Fruit fly (Drosophila melanogaster) whole organism, embryonic: ENCODE results near the gene Or65a.
A peak's percentile ranks its signal among the peaks of the same experiment; 100 is the strongest.

Experiments
- Adf1 ChIP-seq: fragments of 200-800 bp; sonication (Bioruptor generic); IDR thresholded peaks from 2 replicates; pipeline ENCODE4 v1.3.6; 2022; ENCODE audit warnings: missing biosample characterization, missing genetic modification characterization
- Bgb ChIP-seq: fragments of 200-800 bp; sonication (Bioruptor generic); IDR thresholded peaks from 2 replicates; pipeline ENCODE4 v1.3.6; 2022; ENCODE audit warnings: missing biosample characterization, missing genetic modification characterization; ENCODE audit not compliant: partially characterized antibody
- CG10274 ChIP-seq: fragments of 200-800 bp; sonication (Bioruptor generic); optimal IDR thresholded peaks from 3 replicates; lab custom pipeline; 2017; ENCODE audit warnings: missing biosample characterization, mild to moderate bottlenecking, missing genetic modification characterization
- CG11504 ChIP-seq: fragments of 200-800 bp; sonication (Bioruptor generic); optimal IDR thresholded peaks from 3 replicates; lab custom pipeline; 2019; ENCODE audit warnings: missing biosample characterization, mild to moderate bottlenecking, missing genetic modification characterization, moderate library complexity
- CG12769 ChIP-seq: fragments of 200-800 bp; sonication (Bioruptor generic); optimal IDR thresholded peaks from 2 replicates; lab custom pipeline; 2019; ENCODE audit warnings: missing biosample characterization, mild to moderate bottlenecking, missing genetic modification characterization, moderate library complexity
- CG13287 ChIP-seq: fragments of 200-800 bp; sonication (Bioruptor generic); IDR thresholded peaks from 2 replicates; pipeline ENCODE4 v1.3.6; 2022; ENCODE audit warnings: missing biosample characterization, missing genetic modification characterization; ENCODE audit not compliant: partially characterized antibody
- CG13296 ChIP-seq: fragments of 200-800 bp; sonication (Bioruptor generic); optimal IDR thresholded peaks from 3 replicates; lab custom pipeline; 2018; ENCODE audit warnings: missing biosample characterization, mild to moderate bottlenecking, missing genetic modification characterization
- CG2202 ChIP-seq: fragments of 200-800 bp; sonication (Bioruptor generic); optimal IDR thresholded peaks from 2 replicates; lab custom pipeline; 2018; ENCODE audit warnings: missing biosample characterization, mild to moderate bottlenecking, missing genetic modification characterization
- CG2712 ChIP-seq: fragments of 200-800 bp; optimal IDR thresholded peaks from 3 replicates; lab custom pipeline; 2019; ENCODE audit warnings: missing biosample characterization, mild to moderate bottlenecking, missing genetic modification characterization, moderate library complexity
- CG31388 ChIP-seq: fragments of 200-800 bp; sonication (Bioruptor generic); optimal IDR thresholded peaks from 2 replicates; lab custom pipeline; 2016; ENCODE audit warnings: missing biosample characterization, missing genetic modification characterization
- CG3281 ChIP-seq: fragments of 200-800 bp; sonication (Bioruptor generic); optimal IDR thresholded peaks from 3 replicates; lab custom pipeline; 2017; ENCODE audit warnings: missing biosample characterization, mild to moderate bottlenecking, missing genetic modification characterization
- CG3847 ChIP-seq: fragments of 200-800 bp; sonication (Bioruptor generic); IDR thresholded peaks from 2 replicates; pipeline ENCODE4 v1.3.6; 2022; ENCODE audit warnings: missing biosample characterization, missing genetic modification characterization
- CG6791 ChIP-seq: fragments of 200-800 bp; sonication (Bioruptor generic); IDR thresholded peaks from 3 replicates; pipeline ENCODE4 v1.3.6; 2022; ENCODE audit warnings: missing biosample characterization, missing genetic modification characterization; ENCODE audit not compliant: partially characterized antibody
- CG6854 ChIP-seq: fragments of 200-800 bp; sonication (Bioruptor generic); optimal IDR thresholded peaks from 3 replicates; lab custom pipeline; 2017; ENCODE audit warnings: missing biosample characterization, mild to moderate bottlenecking, missing genetic modification characterization
- CG7357 ChIP-seq: fragments of 200-800 bp; sonication (Bioruptor generic); IDR thresholded peaks from 3 replicates; pipeline ENCODE4 v1.3.6; 2022; ENCODE audit warnings: missing biosample characterization, missing genetic modification characterization
- D ChIP-seq, 2 experiments: fragments of 200-800 bp in 1 of 2; fragments of >200 bp in 1 of 2; sonication (Bioruptor generic) in 1 of 2; optimal IDR thresholded peaks; 2 replicates in 1 of 2; 3 replicates in 1 of 2; lab custom pipeline; 2017; ENCODE audit warnings: mild to moderate bottlenecking in 1 of 2, missing biosample characterization in 1 of 2, missing genetic modification characterization in 1 of 2, missing genetic modification reagents in 1 of 2
- Deaf1 ChIP-seq: fragments of 200-800 bp; optimal IDR thresholded peaks from 3 replicates; lab custom pipeline; 2019; ENCODE audit warnings: missing biosample characterization, mild to moderate bottlenecking, missing genetic modification characterization, moderate library complexity
- Dll ChIP-seq: fragments of 200-800 bp; sonication (Bioruptor generic); IDR thresholded peaks from 4 replicates; pipeline ENCODE4 v1.3.6; 2022; ENCODE audit warnings: missing biosample characterization, missing genetic modification characterization; ENCODE audit not compliant: partially characterized antibody
- HLH4C ChIP-seq: fragments of 200-800 bp; sonication (Bioruptor generic); IDR thresholded peaks from 3 replicates; pipeline ENCODE4 v1.3.6; 2022; ENCODE audit warnings: missing biosample characterization, missing genetic modification characterization; ENCODE audit not compliant: partially characterized antibody
- Jarid2 ChIP-seq: fragments of 200-800 bp; sonication (Bioruptor generic); optimal IDR thresholded peaks from 3 replicates; lab custom pipeline; 2017; ENCODE audit warnings: mild to moderate bottlenecking, missing biosample characterization, missing genetic modification reagents, missing genetic modification characterization
- Med ChIP-seq: fragments of 200-800 bp; sonication (Bioruptor generic); peaks from one replicate; lab custom pipeline; 2016; ENCODE audit warnings: missing biosample characterization, missing genetic modification characterization, mild to moderate bottlenecking, inconsistent platforms, moderate library complexity
- PHDP ChIP-seq: fragments of 200-800 bp; sonication (Bioruptor generic); optimal IDR thresholded peaks from 3 replicates; lab custom pipeline; 2018; ENCODE audit warnings: missing biosample characterization, mild to moderate bottlenecking, missing genetic modification characterization, moderate library complexity
- Scr ChIP-seq: fragments of 200-800 bp; sonication (Bioruptor generic); IDR thresholded peaks from 2 replicates; pipeline ENCODE4 v1.3.6; 2022; ENCODE audit warnings: missing biosample characterization, missing genetic modification characterization; ENCODE audit not compliant: partially characterized antibody
- ab ChIP-seq: fragments of 200-800 bp; sonication (Bioruptor generic); optimal IDR thresholded peaks from 2 replicates; lab custom pipeline; 2016; ENCODE audit warnings: missing biosample characterization, missing genetic modification characterization
- amos ChIP-seq: fragments of 200-800 bp; sonication (Bioruptor generic); IDR thresholded peaks from 2 replicates; pipeline ENCODE4 v1.3.6; 2022; ENCODE audit warnings: missing biosample characterization, missing genetic modification characterization; ENCODE audit not compliant: partially characterized antibody
- ase ChIP-seq: fragments of 200-800 bp; sonication (Bioruptor generic); IDR thresholded peaks from 3 replicates; pipeline ENCODE4 v1.3.6; 2022; ENCODE audit warnings: missing biosample characterization, missing genetic modification characterization
- bigmax ChIP-seq: fragments of 200-800 bp; sonication (Bioruptor generic); optimal IDR thresholded peaks from 2 replicates; lab custom pipeline; 2018; ENCODE audit warnings: missing biosample characterization, mild to moderate bottlenecking, missing genetic modification characterization
- cg ChIP-seq: fragments of 200-800 bp; sonication (Bioruptor generic); optimal IDR thresholded peaks from 3 replicates; lab custom pipeline; 2019; ENCODE audit warnings: missing biosample characterization, mild to moderate bottlenecking, missing genetic modification characterization, moderate library complexity
- chinmo ChIP-seq: fragments of 200-800 bp; sonication (Bioruptor generic); IDR thresholded peaks from 4 replicates; pipeline ENCODE4 v1.3.6; 2022; ENCODE audit warnings: missing biosample characterization, missing genetic modification characterization; ENCODE audit not compliant: partially characterized antibody
- chm ChIP-seq: fragments of 200-800 bp; sonication (Bioruptor generic); IDR thresholded peaks from 2 replicates; pipeline ENCODE4 v1.3.6; 2022; ENCODE audit warnings: missing biosample characterization, missing genetic modification characterization
- crol ChIP-seq: fragments of 200-800 bp; sonication (Bioruptor generic); IDR thresholded peaks from 2 replicates; pipeline ENCODE4 v1.3.6; 2022; ENCODE audit warnings: missing biosample characterization, missing genetic modification characterization
- dan ChIP-seq: fragments of 200-800 bp; sonication (Bioruptor generic); IDR thresholded peaks from 2 replicates; pipeline ENCODE4 v1.3.6; 2022; ENCODE audit warnings: missing biosample characterization, missing genetic modification characterization
- gce ChIP-seq: fragments of 200-800 bp; sonication (Bioruptor generic); IDR thresholded peaks from 3 replicates; pipeline ENCODE4 v1.3.6; 2022; ENCODE audit warnings: missing biosample characterization, missing genetic modification characterization
- lov ChIP-seq, 2 experiments: fragments of 200-800 bp in 1 of 2; fragments of >200 bp in 1 of 2; sonication (Bioruptor generic) in 1 of 2; IDR thresholded peaks in 1 of 2; optimal IDR thresholded peaks in 1 of 2; 2 replicates in 1 of 2; 3 replicates in 1 of 2; pipeline versions ENCODE4 v1.3.6 to Lab custom; 2017 to 2022; ENCODE audit warnings: missing biosample characterization in 1 of 2, missing genetic modification characterization in 1 of 2
- nau ChIP-seq: fragments of 200-800 bp; sonication (Bioruptor generic); optimal IDR thresholded peaks from 3 replicates; lab custom pipeline; 2017; ENCODE audit warnings: missing biosample characterization, mild to moderate bottlenecking, missing genetic modification characterization, missing genetic modification reagents
- nmo ChIP-seq: fragments of 200-800 bp; sonication (Bioruptor generic); optimal IDR thresholded peaks from 2 replicates; lab custom pipeline; 2018; ENCODE audit warnings: missing biosample characterization, mild to moderate bottlenecking, missing genetic modification characterization, moderate library complexity
- org-1 ChIP-seq: fragments of 200-800 bp; sonication (Bioruptor generic); optimal IDR thresholded peaks from 2 replicates; lab custom pipeline; 2017; ENCODE audit warnings: missing biosample characterization, missing genetic modification characterization
- phol ChIP-seq: fragments of 200-800 bp; sonication (Bioruptor generic); optimal IDR thresholded peaks from 3 replicates; lab custom pipeline; 2018; ENCODE audit warnings: missing biosample characterization, mild to moderate bottlenecking, missing genetic modification characterization, moderate library complexity
- shn ChIP-seq: fragments of 200-800 bp; sonication (Bioruptor generic); optimal IDR thresholded peaks from 3 replicates; lab custom pipeline; 2016; ENCODE audit warnings: missing biosample characterization, missing genetic modification characterization
- sqz ChIP-seq: fragments of 200-800 bp; sonication (Bioruptor generic); optimal IDR thresholded peaks from 3 replicates; lab custom pipeline; 2018; ENCODE audit warnings: missing biosample characterization, mild to moderate bottlenecking, missing genetic modification characterization
- stc ChIP-seq: fragments of 200-800 bp; sonication (Bioruptor generic); IDR thresholded peaks from 2 replicates; pipeline ENCODE4 v1.3.6; 2022; ENCODE audit warnings: missing biosample characterization, missing genetic modification characterization
- stwl ChIP-seq: fragments of 200-800 bp; sonication (Bioruptor generic); optimal IDR thresholded peaks from 3 replicates; lab custom pipeline; 2018; ENCODE audit warnings: missing biosample characterization, mild to moderate bottlenecking, missing genetic modification characterization, moderate library complexity
- tin ChIP-seq: fragments of 200-800 bp; sonication (Bioruptor generic); optimal IDR thresholded peaks from 3 replicates; lab custom pipeline; 2016; ENCODE audit warnings: missing biosample characterization, missing genetic modification characterization
- unpg ChIP-seq: fragments of 200-800 bp; sonication (Bioruptor generic); optimal IDR thresholded peaks from 3 replicates; lab custom pipeline; 2018; ENCODE audit warnings: missing biosample characterization, mild to moderate bottlenecking, missing genetic modification characterization, moderate library complexity
- wek ChIP-seq: fragments of 200-800 bp; sonication (Bioruptor generic); optimal IDR thresholded peaks from 3 replicates; lab custom pipeline; 2018; ENCODE audit warnings: missing biosample characterization, mild to moderate bottlenecking, missing genetic modification characterization, moderate library complexity
- zen2 ChIP-seq: fragments of 200-800 bp; sonication (Bioruptor generic); IDR thresholded peaks from 3 replicates; pipeline ENCODE4 v1.3.6; 2022; ENCODE audit warnings: missing biosample characterization, missing genetic modification characterization; ENCODE audit not compliant: partially characterized antibody
- zf30C ChIP-seq: fragments of 200-800 bp; sonication (Bioruptor generic); optimal IDR thresholded peaks from 3 replicates; lab custom pipeline; 2018; ENCODE audit warnings: missing biosample characterization, mild to moderate bottlenecking, missing genetic modification characterization
- zfh1 ChIP-seq: fragments of 200-800 bp; sonication (Bioruptor generic); IDR thresholded peaks from 3 replicates; pipeline ENCODE4 v1.3.6; 2022; ENCODE audit warnings: missing biosample characterization, missing genetic modification characterization

Or65a gene

DNA sequence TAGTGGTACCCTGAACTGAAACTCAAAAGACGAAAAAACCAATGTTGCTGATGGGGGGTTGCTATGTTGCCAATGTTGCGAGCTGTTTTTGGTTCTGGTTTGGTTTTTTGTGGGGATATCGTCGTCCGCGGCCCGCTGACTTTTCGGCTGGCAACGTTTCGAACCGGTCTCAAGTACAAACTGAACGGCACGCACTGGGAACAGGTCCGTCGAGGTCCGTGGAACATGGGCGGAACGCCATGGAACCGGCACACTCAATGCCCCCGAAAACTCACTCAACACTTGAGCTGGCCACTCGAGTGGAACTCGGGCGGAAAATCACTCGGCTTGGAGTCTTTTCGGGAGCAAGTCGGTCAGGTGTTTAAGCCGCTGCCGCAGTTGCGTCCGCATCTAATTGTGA, 31.8 kb downstream of the Or65a start, which contains the start of gene CG13300 (continued):
- TF ChIP-seq HLH4C (GFP tag; lab: Robert Waterston, UW) = peak; percentile 49; the same call in 1 of the 3 replicates
- TF ChIP-seq ase (GFP tag; lab: Robert Waterston, UW) = no peak
- no peak for TF ChIP-seq tin (GFP tag; lab: Kevin White, UChicago)
- TF ChIP-seq Jarid2 (GFP tag; lab: Kevin White, UChicago) = peak; percentile 98
- TF ChIP-seq chinmo (GFP tag; lab: Robert Waterston, UW) = peak; percentile 91; the same call in 3 of the 4 replicates
- peak; percentile 36 for TF ChIP-seq stwl (tag; lab: Kevin White, UChicago)
- TF ChIP-seq chm (GFP tag; lab: Robert Waterston, UW) = peak; percentile 89
- peak; percentile 56 for TF ChIP-seq CG12769 (tag; lab: Kevin White, UChicago)
- peak; percentile 38 for TF ChIP-seq CG2712 (tag; lab: Kevin White, UChicago)
- TF ChIP-seq dan (GFP tag; lab: Robert Waterston, UW) = no peak
- no peak for TF ChIP-seq CG10274 (GFP tag; lab: Kevin White, UChicago)
- TF ChIP-seq ab (GFP tag; lab: Kevin White, UChicago) = no peak
- no peak for TF ChIP-seq cg (GFP tag; lab: Kevin White, UChicago)
- peak; percentile 61; the same call in 1 of the 2 replicates for TF ChIP-seq CG13287
- TF ChIP-seq Adf1 (GFP tag; lab: Robert Waterston, UW) = peak; percentile 76
- peak; percentile 81; the same call in 2 of the 3 replicates for TF ChIP-seq zen2 (GFP tag; lab: Robert Waterston, UW)
- TF ChIP-seq nau (GFP tag; lab: Kevin White, UChicago) = peak; percentile 12
- TF ChIP-seq amos (GFP tag; lab: Robert Waterston, UW) = peak; percentile 54; the same call in 1 of the 2 replicates
- no peak for TF ChIP-seq CG31388
- TF ChIP-seq shn (GFP tag; lab: Kevin White, UChicago) = no peak
- TF ChIP-seq CG6791 = peak; percentile 59
- peak; percentile 97 for TF ChIP-seq CG11504 (tag; lab: Kevin White, UChicago)
- no peak for TF ChIP-seq phol
- TF ChIP-seq PHDP (tag; lab: Kevin White, UChicago) = peak; percentile 42
- peak; percentile 78; the same call in 1 of the 2 replicates for TF ChIP-seq Bgb (GFP tag; lab: Robert Waterston, UW)
- TF ChIP-seq nmo (GFP tag; lab: Kevin White, UChicago) = no peak
- no peak for TF ChIP-seq org-1 (GFP tag; lab: Kevin White, UChicago)
- peak; percentile 46 for TF ChIP-seq unpg
- TF ChIP-seq CG6854 (GFP tag; lab: Kevin White, UChicago) = peak; percentile 7
- peak; percentile 11 for TF ChIP-seq CG13296
- no peak for TF ChIP-seq bigmax (GFP tag; lab: Kevin White, UChicago)
- peak; percentile 21 for TF ChIP-seq sqz (GFP tag; lab: Kevin White, UChicago)
- no peak for TF ChIP-seq crol
- peak; percentile 51; the same call in 1 of the 2 replicates for TF ChIP-seq stc
- no peak for TF ChIP-seq CG7357 (GFP tag; lab: Robert Waterston, UW)
- TF ChIP-seq gce (GFP tag; lab: Robert Waterston, UW) = no peak; the same call in 2 of the 3 replicates
- peak; percentile 43 for TF ChIP-seq Deaf1 (tag; lab: Kevin White, UChicago)
- peak; percentile 34 for TF ChIP-seq CG2202 (tag; lab: Kevin White, UChicago)
- no peak for TF ChIP-seq CG3847 (GFP tag; lab: Robert Waterston, UW)
- no peak for TF ChIP-seq D (optimal IDR thresholded peaks at IDR 0.05; lab: Kevin White, UChicago)
- TF ChIP-seq D (GFP tag; optimal IDR thresholded peaks at IDR 0.05; lab: Kevin White, UChicago) = no peak
- TF ChIP-seq Scr (GFP tag; lab: Robert Waterston, UW) = peak; percentile 42; the same call in 1 of the 2 replicates
- TF ChIP-seq zf30C = peak; percentile 4
- TF ChIP-seq Med = peak; percentile 81
- 0 out of 3 replicates have a peak, but pooled peaks have one; percentile 28 for TF ChIP-seq zfh1 (GFP tag; lab: Robert Waterston, UW)
- 0 out of 4 replicates have a peak, but pooled peaks have one; percentile 21 for TF ChIP-seq Dll (GFP tag; lab: Robert Waterston, UW)
- no peak for TF ChIP-seq CG3281 (GFP tag; lab: Kevin White, UChicago)
- no peak for TF ChIP-seq lov (optimal IDR thresholded peaks at IDR 0.05; lab: Kevin White, UChicago)
- TF ChIP-seq lov (GFP tag; IDR thresholded peaks at IDR 0.05; lab: Robert Waterston, UW) = no peak
- TF ChIP-seq wek (GFP tag; lab: Kevin White, UChicago) = peak; percentile 56
